Worm (Caenorhabditis elegans) whole organism, young adult: ENCODE measurements around the gene fbxa-95.

Experiments
- B0019.2 ChIP-seq: fragments of 200-800 bp; sonication (Bioruptor generic); conservative IDR thresholded peaks from 2 replicates; pipeline ENCODE4 v1.3.6; 2022; ENCODE audit warnings: missing genetic modification reagents, missing genetic modification characterization, missing compliant biosample characterization
- B0035.1 ChIP-seq: sonication (generic microtip); optimal IDR thresholded peaks from 2 replicates; lab custom pipeline; 2016; ENCODE audit warnings: missing genetic modification characterization, mild to moderate bottlenecking, missing compliant biosample characterization, missing genotype, missing genetic modification reagents
- D2030.7 ChIP-seq: fragments of 200-800 bp; sonication (Bioruptor generic); IDR thresholded peaks from 2 replicates; pipeline ENCODE4 v1.3.6; 2022; ENCODE audit warnings: missing genetic modification reagents, missing genetic modification characterization, missing compliant biosample characterization
- F33H1.4 ChIP-seq: fragments of 200-800 bp; sonication (Bioruptor generic); IDR thresholded peaks from 2 replicates; pipeline ENCODE4 v1.3.6; 2022; ENCODE audit warnings: missing genetic modification reagents, missing genetic modification characterization, missing compliant biosample characterization
- F52B5.7 ChIP-seq: sonication (generic microtip); optimal IDR thresholded peaks from 2 replicates; lab custom pipeline; 2016; ENCODE audit warnings: mild to moderate bottlenecking, missing genetic modification characterization, missing compliant biosample characterization
- F55B11.4 ChIP-seq: sonication (generic microtip); optimal IDR thresholded peaks from 2 replicates; lab custom pipeline; 2016; ENCODE audit warnings: missing compliant biosample characterization, missing genetic modification characterization, borderline replicate concordance; ENCODE audit not compliant: insufficient read depth
- K11D2.4 ChIP-seq: fragments of 200-800 bp; sonication (Bioruptor generic); IDR thresholded peaks from 2 replicates; pipeline ENCODE4 v1.3.6; 2022; ENCODE audit warnings: missing genetic modification reagents, missing genetic modification characterization, missing compliant biosample characterization
- T07F8.4 ChIP-seq: sonication (generic microtip); optimal IDR thresholded peaks from 2 replicates; lab custom pipeline; 2016; ENCODE audit warnings: mild to moderate bottlenecking, missing genetic modification characterization, moderate library complexity, missing compliant biosample characterization
- Y56A3A.18 ChIP-seq: fragments of 200-800 bp; sonication (Bioruptor generic); IDR thresholded peaks from 2 replicates; pipeline ENCODE4 v1.3.6; 2022; ENCODE audit warnings: missing genetic modification reagents, missing genetic modification characterization, missing compliant biosample characterization
- akir-1 ChIP-seq: fragments of 200-800 bp; sonication (Bioruptor generic); optimal IDR thresholded peaks from 2 replicates; lab custom pipeline; 2018; ENCODE audit warnings: mild to moderate bottlenecking, missing genetic modification characterization, moderate library complexity, missing compliant biosample characterization
- ama-1 ChIP-seq, 3 experiments: fragments of 150-350 bp in 1 of 3; sonication (generic microtip) in 2 of 3; optimal IDR thresholded peaks; 2 replicates each; lab custom pipeline; 2014 to 2018; ENCODE audit warnings: missing biosample characterization in 2 of 3, missing genetic modification characterization in 2 of 3, missing genetic modification reagents in 2 of 3
- aptf-2 ChIP-seq: fragments of 200-800 bp; sonication (Bioruptor generic); conservative IDR thresholded peaks from 2 replicates; pipeline ENCODE4 v1.3.6; 2022; ENCODE audit warnings: missing genetic modification reagents, missing genetic modification characterization, missing compliant biosample characterization
- aptf-3 ChIP-seq: fragments of 200-800 bp; sonication (Bioruptor generic); IDR thresholded peaks from 2 replicates; pipeline ENCODE4 v1.3.6; 2022; ENCODE audit warnings: missing genetic modification characterization, missing compliant biosample characterization
- athp-1 ChIP-seq: sonication (generic microtip); optimal IDR thresholded peaks from 2 replicates; lab custom pipeline; 2017; ENCODE audit warnings: mild to moderate bottlenecking, missing genetic modification characterization, missing compliant biosample characterization
- attf-5 ChIP-seq: fragments of 200-800 bp; sonication (Bioruptor generic); optimal IDR thresholded peaks from 2 replicates; lab custom pipeline; 2018; ENCODE audit warnings: mild to moderate bottlenecking, missing genetic modification characterization, missing compliant biosample characterization
- attf-6 ChIP-seq: fragments of 200-800 bp; sonication (Bioruptor generic); IDR thresholded peaks from 2 replicates; pipeline ENCODE4 v1.3.6; 2022; ENCODE audit warnings: missing genetic modification reagents, missing genetic modification characterization, missing compliant biosample characterization
- ccch-3 ChIP-seq: fragments of 200-800 bp; sonication (Bioruptor generic); optimal IDR thresholded peaks from 2 replicates; lab custom pipeline; 2018; ENCODE audit warnings: mild to moderate bottlenecking, missing genetic modification characterization, missing compliant biosample characterization
- ceh-40 ChIP-seq: fragments of 200-800 bp; sonication (Bioruptor generic); IDR thresholded peaks from 2 replicates; pipeline ENCODE4 v1.3.6; 2022; ENCODE audit warnings: missing genetic modification characterization, missing compliant biosample characterization
- die-1 ChIP-seq: sonication (generic microtip); optimal IDR thresholded peaks from 2 replicates; lab custom pipeline; 2016; ENCODE audit warnings: missing genotype, mild to moderate bottlenecking, missing genetic modification characterization, missing compliant biosample characterization
- dpff-1 ChIP-seq: sonication (generic microtip); optimal IDR thresholded peaks from 2 replicates; lab custom pipeline; 2017; ENCODE audit warnings: mild to moderate bottlenecking, missing genetic modification characterization, missing compliant biosample characterization
- dpl-1 ChIP-seq: fragments of 150-350 bp; optimal IDR thresholded peaks from 2 replicates; lab custom pipeline; 2014; ENCODE audit warnings: missing biosample characterization, missing genetic modification reagents, missing genetic modification characterization
- egl-44 ChIP-seq: fragments of 200-800 bp; sonication (Bioruptor generic); IDR thresholded peaks from 2 replicates; pipeline ENCODE4 v1.3.6; 2022; ENCODE audit warnings: missing genetic modification reagents, missing genetic modification characterization, missing compliant biosample characterization
- ekl-4 ChIP-seq: fragments of 200-800 bp; sonication (Bioruptor generic); IDR thresholded peaks from 2 replicates; pipeline ENCODE4 v1.3.6; 2022; ENCODE audit warnings: missing genetic modification reagents, missing genetic modification characterization, missing compliant biosample characterization
- fkh-3 ChIP-seq: sonication (generic microtip); optimal IDR thresholded peaks from 2 replicates; lab custom pipeline; 2016; ENCODE audit warnings: mild to moderate bottlenecking, missing genetic modification characterization, missing compliant biosample characterization
- gei-17 ChIP-seq: fragments of 200-800 bp; sonication (Bioruptor generic); optimal IDR thresholded peaks from 2 replicates; lab custom pipeline; 2018; ENCODE audit warnings: mild to moderate bottlenecking, missing genetic modification characterization, missing compliant biosample characterization
- hmg-20 ChIP-seq: fragments of 200-800 bp; sonication (Bioruptor generic); IDR thresholded peaks from 2 replicates; pipeline ENCODE4 v1.3.6; 2022; ENCODE audit warnings: missing genetic modification reagents, missing genetic modification characterization, missing compliant biosample characterization
- hrde-1 ChIP-seq: sonication (generic microtip); optimal IDR thresholded peaks from 2 replicates; lab custom pipeline; 2016; ENCODE audit warnings: missing genetic modification characterization, mild to moderate bottlenecking, missing compliant biosample characterization, moderate library complexity, missing genotype, missing genetic modification reagents, borderline replicate concordance
- hsf-1 ChIP-seq: fragments of 200-800 bp; sonication (Bioruptor generic); IDR thresholded peaks from 2 replicates; pipeline ENCODE4 v1.3.6; 2022; ENCODE audit warnings: missing genetic modification reagents, missing genetic modification characterization, missing compliant biosample characterization
- let-526 ChIP-seq: fragments of 200-800 bp; sonication (Bioruptor generic); IDR thresholded peaks from 2 replicates; pipeline ENCODE4 v1.3.6; 2022; ENCODE audit warnings: missing genetic modification reagents, missing genetic modification characterization, missing compliant biosample characterization
- lin-35 ChIP-seq, 3 experiments: fragments of 150-350 bp in 2 of 3; sonication (generic microtip) in 1 of 3; optimal IDR thresholded peaks; 2 replicates each; lab custom pipeline; 2014 to 2018; ENCODE audit warnings: missing biosample characterization in 3 of 3, missing genetic modification characterization in 3 of 3, missing genetic modification reagents in 3 of 3
- lin-54 ChIP-seq: fragments of 200-800 bp; sonication (Bioruptor generic); optimal IDR thresholded peaks from 2 replicates; lab custom pipeline; 2018; ENCODE audit warnings: mild to moderate bottlenecking, missing genetic modification characterization, missing compliant biosample characterization
- lir-1 ChIP-seq: fragments of 200-800 bp; sonication (Bioruptor generic); conservative IDR thresholded peaks from 2 replicates; pipeline ENCODE4 v1.3.6; 2022; ENCODE audit warnings: missing genetic modification reagents, missing genetic modification characterization, missing compliant biosample characterization
- madf-10 ChIP-seq: sonication (generic microtip); optimal IDR thresholded peaks from 2 replicates; lab custom pipeline; 2016; ENCODE audit warnings: mild to moderate bottlenecking, missing genetic modification characterization, missing compliant biosample characterization
- madf-6 ChIP-seq: fragments of 200-800 bp; sonication (Bioruptor generic); IDR thresholded peaks from 2 replicates; pipeline ENCODE4 v1.3.6; 2022; ENCODE audit warnings: missing genetic modification reagents, missing genetic modification characterization, missing compliant biosample characterization
- mcd-1 ChIP-seq: fragments of 200-800 bp; sonication (Bioruptor generic); IDR thresholded peaks from 2 replicates; pipeline ENCODE4 v1.3.6; 2022; ENCODE audit warnings: missing genetic modification reagents, missing genetic modification characterization, missing compliant biosample characterization
- mel-28 ChIP-seq: sonication (generic microtip); optimal IDR thresholded peaks from 2 replicates; lab custom pipeline; 2016; ENCODE audit warnings: borderline replicate concordance, mild to moderate bottlenecking, missing genetic modification characterization, missing compliant biosample characterization
- mxl-1 ChIP-seq: sonication (generic microtip); optimal IDR thresholded peaks from 2 replicates; lab custom pipeline; 2016; ENCODE audit warnings: missing genetic modification characterization, missing compliant biosample characterization
- nhr-120 ChIP-seq: fragments of 200-800 bp; sonication (Bioruptor generic); IDR thresholded peaks from 2 replicates; pipeline ENCODE4 v1.3.6; 2022; ENCODE audit warnings: missing genetic modification characterization, missing compliant biosample characterization
- nhr-179 ChIP-seq: sonication (generic microtip); optimal IDR thresholded peaks from 2 replicates; lab custom pipeline; 2016; ENCODE audit warnings: mild to moderate bottlenecking, missing genetic modification characterization, missing compliant biosample characterization
- nhr-80 ChIP-seq: sonication (generic microtip); optimal IDR thresholded peaks from 2 replicates; lab custom pipeline; 2016; ENCODE audit warnings: missing genetic modification characterization, missing compliant biosample characterization
- rcor-1 ChIP-seq: fragments of 200-800 bp; sonication (Bioruptor generic); IDR thresholded peaks from 2 replicates; pipeline ENCODE4 v1.3.6; 2022; ENCODE audit warnings: missing genetic modification reagents, missing genetic modification characterization, missing compliant biosample characterization
- repo-1 ChIP-seq: sonication (generic microtip); optimal IDR thresholded peaks from 2 replicates; lab custom pipeline; 2017; ENCODE audit warnings: mild to moderate bottlenecking, missing genetic modification characterization, missing compliant biosample characterization
- rpc-1 ChIP-seq, 2 experiments: fragments of 150-350 bp in 1 of 2; sonication (generic microtip) in 1 of 2; optimal IDR thresholded peaks; 2 replicates each; lab custom pipeline; 2014 to 2018; ENCODE audit warnings: missing biosample characterization in 1 of 2, missing genetic modification characterization in 1 of 2, missing genetic modification reagents in 1 of 2, missing genotype in 1 of 2
- snpc-4 ChIP-seq, 5 experiments: fragments of 150-350 bp in 1 of 5; sonication (generic microtip) in 4 of 5; optimal IDR thresholded peaks; 2 replicates each; lab custom pipeline; 2014 to 2018; ENCODE audit warnings: missing genetic modification characterization in 5 of 5, missing biosample characterization in 3 of 5, antibody characterized with exemption in 2 of 5, mild to moderate bottlenecking in 2 of 5, missing compliant biosample characterization in 2 of 5, missing genotype in 2 of 5, moderate library complexity in 2 of 5, missing genetic modification reagents in 1 of 5
- somi-1 ChIP-seq: fragments of 200-800 bp; sonication (Bioruptor generic); optimal IDR thresholded peaks from 2 replicates; lab custom pipeline; 2018; ENCODE audit warnings: mild to moderate bottlenecking, missing genetic modification characterization, missing compliant biosample characterization
- ztf-22 ChIP-seq: fragments of 200-800 bp; sonication (Bioruptor generic); optimal IDR thresholded peaks from 2 replicates; lab custom pipeline; 2018; ENCODE audit warnings: mild to moderate bottlenecking, missing genetic modification characterization, moderate library complexity, missing compliant biosample characterization
- ztf-6 ChIP-seq: fragments of 200-800 bp; sonication (Bioruptor generic); IDR thresholded peaks from 2 replicates; pipeline ENCODE4 v1.3.6; 2022; ENCODE audit warnings: missing genetic modification reagents, missing genetic modification characterization, missing compliant biosample characterization

Gene fbxa-95

DNA sequence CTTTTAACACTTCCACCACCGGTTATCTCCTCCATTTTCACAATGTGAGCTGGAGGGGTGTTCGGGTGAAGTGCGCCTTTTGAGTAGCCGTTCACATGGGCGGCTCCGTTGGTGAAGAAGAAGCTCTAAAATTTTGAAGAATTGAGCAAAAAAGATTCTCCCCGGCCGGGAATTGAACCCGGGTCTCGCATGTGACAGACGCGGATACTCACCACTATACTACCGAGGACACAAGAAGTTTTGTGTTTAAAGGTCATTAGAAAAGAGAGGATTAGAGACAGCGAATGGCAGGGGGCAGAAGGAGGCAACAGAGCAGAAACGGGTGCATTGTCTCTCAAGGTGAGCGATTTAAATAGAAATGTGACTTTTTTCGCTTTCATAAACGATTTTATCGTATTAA lies 19.6 kb upstream of the fbxa-95 start (continued):
- TF ChIP-seq lin-54 (GFP tag; lab: Kevin White, UChicago) (peak; percentile 42), nhr-179 (peak; percentile 44), hrde-1 (tag; lab: Kevin White, UChicago) (peak; percentile 7), B0019.2 (GFP tag; lab: Robert Waterston, UW) (no peak), dpff-1 (tag; lab: Kevin White, UChicago) (no peak), aptf-2 (no peak), nhr-120 (GFP tag; lab: Robert Waterston, UW) (no peak), athp-1 (tag; lab: Kevin White, UChicago) (peak; percentile 27), F33H1.4 (GFP tag; lab: Robert Waterston, UW) (peak; percentile 30; the same call in 1 of the 2 replicates), gei-17 (GFP tag; lab: Kevin White, UChicago) (no peak), attf-6 (GFP tag; lab: Robert Waterston, UW) (no peak), dpl-1 (no peak), madf-10 (tag; lab: Kevin White, UChicago) (peak; percentile 62), hsf-1 (GFP tag; lab: Robert Waterston, UW) (peak; percentile 56; the same call in 1 of the 2 replicates), mxl-1 (tag; lab: Kevin White, UChicago) (peak; percentile 33), K11D2.4 (no peak), die-1 (tag; lab: Kevin White, UChicago) (peak; percentile 81), ekl-4 (GFP tag; lab: Robert Waterston, UW) (no peak), Y56A3A.18 (peak; percentile 84; the same call in 1 of the 2 replicates), ceh-40 (GFP tag; lab: Robert Waterston, UW) (0 out of 2 replicates have a peak, but pooled peaks have one; percentile 12), hmg-20 (GFP tag; lab: Robert Waterston, UW) (0 out of 2 replicates have a peak, but pooled peaks have one; percentile 6), ama-1 (optimal IDR thresholded peaks at IDR 0.05; lab: Kevin White, UChicago) (no peak), ama-1 (GFP tag; optimal IDR thresholded peaks at IDR 0.05; lab: Kevin White, UChicago) (peak; percentile 22 to 32), rcor-1 (0 out of 2 replicates have a peak, but pooled peaks have one; percentile 43), ztf-22 (GFP tag; lab: Kevin White, UChicago) (peak; percentile 36), lin-35 (GFP tag; optimal IDR thresholded peaks at IDR 0.05; lab: Kevin White, UChicago) (peak in 1 of 3 experiments; percentile 54), aptf-3 (GFP tag; lab: Robert Waterston, UW) (no peak), nhr-80 (tag; lab: Kevin White, UChicago) (peak; percentile 9), B0035.1 (peak; percentile 31), fkh-3 (tag; lab: Kevin White, UChicago) (no peak), F52B5.7 (tag; lab: Kevin White, UChicago) (no peak), let-526 (GFP tag; lab: Robert Waterston, UW) (0 out of 2 replicates have a peak, but pooled peaks have one; percentile 15), egl-44 (GFP tag; lab: Robert Waterston, UW) (peak; percentile 75; the same call in 1 of the 2 replicates), lir-1 (no peak), D2030.7 (peak; percentile 70), F55B11.4 (tag; lab: Kevin White, UChicago) (no peak), madf-6 (GFP tag; lab: Robert Waterston, UW) (peak; percentile 44), mel-28 (peak; percentile 34), attf-5 (peak; percentile 51), mcd-1 (GFP tag; lab: Robert Waterston, UW) (peak; percentile 63), repo-1 (tag; lab: Kevin White, UChicago) (peak; percentile 2), somi-1 (GFP tag; lab: Kevin White, UChicago) (no peak), rpc-1 (optimal IDR thresholded peaks at IDR 0.05; lab: Kevin White, UChicago) (peak; percentile 80), rpc-1 (tag; optimal IDR thresholded peaks at IDR 0.05; lab: Kevin White, UChicago) (peak; percentile 85), T07F8.4 (tag; lab: Kevin White, UChicago) (peak; percentile 56), akir-1 (GFP tag; lab: Kevin White, UChicago) (no peak), snpc-4 (GFP tag; optimal IDR thresholded peaks at IDR 0.05; lab: Kevin White, UChicago) (peak; percentile 47), snpc-4 (tag; optimal IDR thresholded peaks at IDR 0.05; lab: Kevin White, UChicago) (peak in 3 of 4 experiments; percentile 33 to 68 (median 43)), ztf-6 (0 out of 2 replicates have a peak, but pooled peaks have one; percentile 71), ccch-3 (GFP tag; lab: Kevin White, UChicago) (no peak)
